Worm (Caenorhabditis elegans) whole organism, dauer: ENCODE data around the gene F17C11.26.

ENCODE experiments used
- unc-62 ChIP-seq: sonication (generic microtip); optimal IDR thresholded peaks from 2 replicates; lab custom pipeline; 2017; ENCODE audit warnings: missing biosample characterization, missing genetic modification reagents, missing genetic modification characterization

The F17C11.26 gene

ce11 chrV:10981113-10981512 lies 39.9 kb downstream of the F17C11.26 start, which contains the start of gene fig-1:
Gene fig-1, minus strand, starts transcription at chrV:10981213.
- no peak for TF ChIP-seq unc-62 (GFP tag; lab: Kevin White, UChicago)

ce11 chrV:10991789-10992188 lies 50.5 kb downstream of the F17C11.26 start, which contains the start of gene frpr-9:
Gene frpr-9, plus strand, starts transcription at chrV:10992089.
- TF ChIP-seq unc-62 (GFP tag; lab: Kevin White, UChicago) = no peak
